Worm (Caenorhabditis elegans): ENCODE results near the gene F53B3.5.

DNA sequence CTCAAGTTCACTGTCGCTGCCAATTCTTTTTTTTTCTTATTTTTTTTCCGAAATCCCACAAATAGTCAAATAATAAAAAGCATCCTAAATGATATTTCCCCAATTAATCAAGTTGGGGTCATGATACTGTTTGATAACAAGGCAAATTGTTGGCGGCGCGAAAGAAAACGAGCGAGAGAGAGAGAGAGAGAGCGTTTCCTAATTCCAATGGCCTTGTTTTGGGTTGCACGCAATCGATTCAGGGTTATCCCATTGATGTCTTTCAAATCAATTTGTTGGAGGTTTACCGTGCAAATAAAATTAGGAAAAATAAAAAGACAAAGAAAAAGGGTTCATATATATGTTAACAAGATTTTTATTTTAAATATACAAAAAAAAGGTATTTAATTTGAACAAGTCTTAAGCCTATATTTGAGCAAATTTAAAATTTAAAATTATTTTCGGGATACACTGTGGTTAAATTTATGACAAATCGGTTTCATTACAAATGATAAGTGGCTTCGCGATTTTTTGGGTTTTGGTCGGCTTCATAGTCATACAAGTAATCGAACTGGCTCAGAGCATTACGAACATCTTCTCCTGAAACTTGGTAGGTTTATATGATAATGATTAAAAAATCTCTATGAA is 13.7 kb downstream of the F53B3.5 start:
- no peak for TF ChIP-seq mep-1 (tag; optimal IDR thresholded peaks at IDR 0.05)
- TF ChIP-seq lsy-2 (tag; optimal IDR thresholded peaks at IDR 0.05): no peak
- TF ChIP-seq nhr-12 (tag; optimal IDR thresholded peaks at IDR 0.05): no peak
- no peak for TF ChIP-seq mab-5 (tag; optimal IDR thresholded peaks at IDR 0.05)
- TF ChIP-seq pha-4 (tag; optimal IDR thresholded peaks at IDR 0.05): no peak
- no peak for TF ChIP-seq bed-3 (GFP tag; optimal IDR thresholded peaks at IDR 0.05)
- no peak for TF ChIP-seq flh-1 (GFP tag; optimal IDR thresholded peaks at IDR 0.05)
- TF ChIP-seq nhr-2 (tag; optimal IDR thresholded peaks at IDR 0.05): no peak

All from whole organism, mixed stage, embryonic.